Fruit fly (Drosophila melanogaster) whole organism, embryonic: ENCODE data around the gene Hmr.

ENCODE experiments used
- Ada2b ChIP-seq: fragments of 200-800 bp; sonication (Bioruptor generic); IDR thresholded peaks from 2 replicates; pipeline ENCODE4 v1.3.6; 2022; ENCODE audit warnings: missing biosample characterization, missing genetic modification characterization
- Asciz ChIP-seq: fragments of 200-800 bp; sonication (Bioruptor generic); optimal IDR thresholded peaks from 2 replicates; lab custom pipeline; 2017; ENCODE audit warnings: missing biosample characterization, mild to moderate bottlenecking, missing genetic modification characterization, missing genetic modification reagents
- Bdp1 ChIP-seq: fragments of 200-800 bp; sonication (Bioruptor generic); optimal IDR thresholded peaks from 3 replicates; lab custom pipeline; 2016; ENCODE audit warnings: missing biosample characterization, missing genetic modification characterization
- CG11504 ChIP-seq: fragments of 200-800 bp; sonication (Bioruptor generic); optimal IDR thresholded peaks from 3 replicates; lab custom pipeline; 2019; ENCODE audit warnings: missing biosample characterization, mild to moderate bottlenecking, missing genetic modification characterization, moderate library complexity
- CG11560 ChIP-seq: fragments of 200-800 bp; sonication (Bioruptor generic); IDR thresholded peaks from 3 replicates; pipeline ENCODE4 v1.3.6; 2022; ENCODE audit warnings: missing biosample characterization, missing genetic modification characterization
- CG1647 ChIP-seq: fragments of 200-800 bp; sonication (Bioruptor generic); optimal IDR thresholded peaks from 3 replicates; lab custom pipeline; 2016; ENCODE audit warnings: missing biosample characterization, missing genetic modification characterization
- CG17328 ChIP-seq: fragments of 200-800 bp; sonication (Bioruptor generic); IDR thresholded peaks from 2 replicates; pipeline ENCODE4 v1.3.6; 2022; ENCODE audit warnings: missing biosample characterization, missing genetic modification characterization
- CG17912 ChIP-seq: fragments of 200-800 bp; sonication (Bioruptor generic); optimal IDR thresholded peaks from 2 replicates; lab custom pipeline; 2018; ENCODE audit warnings: missing biosample characterization, mild to moderate bottlenecking, missing genetic modification characterization
- CG18476 ChIP-seq: fragments of 200-800 bp; sonication (Bioruptor generic); optimal IDR thresholded peaks from 2 replicates; lab custom pipeline; 2016; ENCODE audit warnings: missing biosample characterization, mild to moderate bottlenecking, missing genetic modification characterization
- CG2116 ChIP-seq: fragments of 200-800 bp; sonication (Bioruptor generic); optimal IDR thresholded peaks from 3 replicates; lab custom pipeline; 2018; ENCODE audit warnings: missing biosample characterization, mild to moderate bottlenecking, missing genetic modification characterization
- CG2712 ChIP-seq: fragments of 200-800 bp; optimal IDR thresholded peaks from 3 replicates; lab custom pipeline; 2019; ENCODE audit warnings: missing biosample characterization, mild to moderate bottlenecking, missing genetic modification characterization, moderate library complexity
- CG31388 ChIP-seq: fragments of 200-800 bp; sonication (Bioruptor generic); optimal IDR thresholded peaks from 2 replicates; lab custom pipeline; 2016; ENCODE audit warnings: missing biosample characterization, missing genetic modification characterization
- CG3838 ChIP-seq: fragments of 200-800 bp; sonication (Bioruptor generic); optimal IDR thresholded peaks from 3 replicates; lab custom pipeline; 2016; ENCODE audit warnings: missing biosample characterization, missing genetic modification characterization
- CG4730 ChIP-seq: fragments of 200-800 bp; sonication (Bioruptor generic); IDR thresholded peaks from 2 replicates; pipeline ENCODE4 v1.3.6; 2022; ENCODE audit warnings: missing biosample characterization, missing genetic modification characterization
- CG4820 ChIP-seq: fragments of 200-800 bp; sonication (Bioruptor generic); optimal IDR thresholded peaks from 3 replicates; lab custom pipeline; 2016; ENCODE audit warnings: missing biosample characterization, missing genetic modification characterization
- CG6683 ChIP-seq: fragments of 200-800 bp; sonication (Bioruptor generic); optimal IDR thresholded peaks from 2 replicates; lab custom pipeline; 2017; ENCODE audit warnings: missing biosample characterization, mild to moderate bottlenecking, missing genetic modification characterization, missing genetic modification reagents
- CG7556 ChIP-seq: fragments of 200-800 bp; sonication (Bioruptor generic); optimal IDR thresholded peaks from 2 replicates; lab custom pipeline; 2017; ENCODE audit warnings: missing biosample characterization, mild to moderate bottlenecking, missing genetic modification characterization
- CG7745 ChIP-seq: fragments of 200-800 bp; sonication (Bioruptor generic); optimal IDR thresholded peaks from 2 replicates; lab custom pipeline; 2018; ENCODE audit warnings: missing biosample characterization, mild to moderate bottlenecking, missing genetic modification characterization, moderate library complexity
- CG8765 ChIP-seq: fragments of 200-800 bp; sonication (Bioruptor generic); IDR thresholded peaks from 2 replicates; pipeline ENCODE4 v1.3.6; 2022; ENCODE audit warnings: missing biosample characterization, missing genetic modification characterization
- CG9797 ChIP-seq: fragments of 200-800 bp; sonication (Bioruptor generic); optimal IDR thresholded peaks from 3 replicates; lab custom pipeline; 2018; ENCODE audit warnings: missing biosample characterization, mild to moderate bottlenecking, missing genetic modification characterization
- CG9817 ChIP-seq: fragments of 200-800 bp; sonication (Bioruptor generic); optimal IDR thresholded peaks from 2 replicates; lab custom pipeline; 2018; ENCODE audit warnings: missing biosample characterization, mild to moderate bottlenecking, missing genetic modification characterization, moderate library complexity
- D19A ChIP-seq: fragments of 200-800 bp; optimal IDR thresholded peaks from 3 replicates; lab custom pipeline; 2019; ENCODE audit warnings: missing biosample characterization, mild to moderate bottlenecking, missing genetic modification characterization, moderate library complexity
- D19B ChIP-seq: fragments of 200-800 bp; sonication (Bioruptor generic); optimal IDR thresholded peaks from 2 replicates; lab custom pipeline; 2017; ENCODE audit warnings: missing biosample characterization, mild to moderate bottlenecking, missing genetic modification characterization
- Dip2 ChIP-seq: fragments of 200-800 bp; sonication (Bioruptor generic); IDR thresholded peaks from 2 replicates; pipeline ENCODE4 v1.3.6; 2022; ENCODE audit warnings: missing biosample characterization, missing genetic modification characterization
- GATAe ChIP-seq: fragments of 200-800 bp; sonication (Bioruptor generic); conservative IDR thresholded peaks from 2 replicates; pipeline ENCODE4 v1.3.6; 2022; ENCODE audit warnings: missing biosample characterization, missing genetic modification characterization
- Gug ChIP-seq: fragments of 200-800 bp; sonication (Bioruptor generic); IDR thresholded peaks from 4 replicates; pipeline ENCODE4 v1.3.6; 2022; ENCODE audit warnings: missing biosample characterization, missing genetic modification characterization
- HLH3B ChIP-seq: fragments of 200-800 bp; sonication (Bioruptor generic); IDR thresholded peaks from 2 replicates; pipeline ENCODE4 v1.3.6; 2022; ENCODE audit warnings: missing biosample characterization, missing genetic modification characterization
- HLH54F ChIP-seq: fragments of 200-800 bp; sonication (Bioruptor generic); optimal IDR thresholded peaks from 3 replicates; lab custom pipeline; 2016; ENCODE audit warnings: missing biosample characterization, missing genetic modification characterization
- Hand ChIP-seq: fragments of 200-800 bp; sonication (Bioruptor generic); optimal IDR thresholded peaks from 2 replicates; lab custom pipeline; 2017; ENCODE audit warnings: mild to moderate bottlenecking, missing biosample characterization, missing genetic modification reagents, missing genetic modification characterization
- Jarid2 ChIP-seq: fragments of 200-800 bp; sonication (Bioruptor generic); optimal IDR thresholded peaks from 3 replicates; lab custom pipeline; 2017; ENCODE audit warnings: mild to moderate bottlenecking, missing biosample characterization, missing genetic modification reagents, missing genetic modification characterization
- MTF-1 ChIP-seq: fragments of 200-800 bp; sonication (Bioruptor generic); optimal IDR thresholded peaks from 2 replicates; lab custom pipeline; 2018; ENCODE audit warnings: missing biosample characterization, mild to moderate bottlenecking, missing genetic modification characterization, borderline replicate concordance
- Max ChIP-seq: fragments of 200-800 bp; sonication (Bioruptor generic); optimal IDR thresholded peaks from 2 replicates; lab custom pipeline; 2016; ENCODE audit warnings: missing biosample characterization, mild to moderate bottlenecking, missing genetic modification characterization
- Meics ChIP-seq: fragments of 200-800 bp; sonication (Bioruptor generic); optimal IDR thresholded peaks from 2 replicates; lab custom pipeline; 2017; ENCODE audit warnings: missing biosample characterization, mild to moderate bottlenecking, missing genetic modification characterization
- Myb ChIP-seq: fragments of 200-800 bp; sonication (Bioruptor generic); optimal IDR thresholded peaks from 2 replicates; lab custom pipeline; 2016; ENCODE audit warnings: missing biosample characterization, missing genetic modification characterization
- Nf-YA ChIP-seq: fragments of 200-800 bp; sonication (Bioruptor generic); IDR thresholded peaks from 2 replicates; pipeline ENCODE4 v1.3.6; 2022; ENCODE audit warnings: missing biosample characterization, missing genetic modification characterization
- Ravus ChIP-seq: fragments of 200-800 bp; sonication (Bioruptor generic); IDR thresholded peaks from 2 replicates; pipeline ENCODE4 v1.3.6; 2022; ENCODE audit warnings: missing biosample characterization, missing genetic modification characterization
- az2 ChIP-seq: fragments of 200-800 bp; sonication (Bioruptor generic); optimal IDR thresholded peaks from 3 replicates; lab custom pipeline; 2016; ENCODE audit warnings: missing biosample characterization, missing genetic modification characterization
- disco-r ChIP-seq: fragments of 200-800 bp; sonication (Bioruptor generic); optimal IDR thresholded peaks from 2 replicates; lab custom pipeline; 2016; ENCODE audit warnings: missing biosample characterization, missing genetic modification characterization
- dm ChIP-seq: fragments of 200-800 bp; sonication (Bioruptor generic); optimal IDR thresholded peaks from 3 replicates; lab custom pipeline; 2016; ENCODE audit warnings: missing biosample characterization, missing genetic modification characterization
- esg ChIP-seq: fragments of 200-800 bp; sonication (Bioruptor generic); conservative IDR thresholded peaks from 2 replicates; pipeline ENCODE4 v1.3.6; 2022; ENCODE audit warnings: missing biosample characterization, missing genetic modification characterization
- eve ChIP-seq, 2 experiments: fragments of >200 bp; optimal IDR thresholded peaks; 2 replicates each; lab custom pipeline; 2017; ENCODE audit warnings: missing biosample characterization in 2 of 2, missing genetic modification characterization in 2 of 2
- gce ChIP-seq: fragments of 200-800 bp; sonication (Bioruptor generic); IDR thresholded peaks from 3 replicates; pipeline ENCODE4 v1.3.6; 2022; ENCODE audit warnings: missing biosample characterization, missing genetic modification characterization
- her ChIP-seq: fragments of 200-800 bp; sonication (Bioruptor generic); optimal IDR thresholded peaks from 2 replicates; lab custom pipeline; 2016; ENCODE audit warnings: missing biosample characterization, missing genetic modification characterization
- jigr1 ChIP-seq: fragments of 200-800 bp; sonication (Bioruptor generic); IDR thresholded peaks from 3 replicates; pipeline ENCODE4 v1.3.6; 2022; ENCODE audit warnings: missing biosample characterization, missing genetic modification characterization
- lab ChIP-seq: fragments of 200-800 bp; sonication (Bioruptor generic); optimal IDR thresholded peaks from 3 replicates; lab custom pipeline; 2017; ENCODE audit warnings: missing biosample characterization, missing genetic modification characterization, mild to moderate bottlenecking, moderate library complexity, missing genetic modification reagents
- p53 ChIP-seq: fragments of 200-800 bp; sonication (Bioruptor generic); optimal IDR thresholded peaks from 2 replicates; lab custom pipeline; 2016; ENCODE audit warnings: missing biosample characterization, missing genetic modification characterization
- peb ChIP-seq: fragments of 200-800 bp; sonication (Bioruptor generic); IDR thresholded peaks from 2 replicates; pipeline ENCODE4 v1.3.6; 2022; ENCODE audit warnings: missing biosample characterization, missing genetic modification characterization
- rib ChIP-seq: fragments of 200-800 bp; sonication (Bioruptor generic); IDR thresholded peaks from 2 replicates; pipeline ENCODE4 v1.3.6; 2022; ENCODE audit warnings: missing biosample characterization, missing genetic modification characterization
- salm ChIP-seq: fragments of 200-800 bp; sonication (Bioruptor generic); optimal IDR thresholded peaks from 2 replicates; lab custom pipeline; 2018; ENCODE audit warnings: missing biosample characterization, mild to moderate bottlenecking, missing genetic modification characterization
- sc ChIP-seq, 3 experiments: fragments of >200 bp in 2 of 3; fragments of 200-800 bp in 1 of 3; sonication (Bioruptor generic) in 1 of 3; optimal IDR thresholded peaks; 2 replicates in 2 of 3; 3 replicates in 1 of 3; lab custom pipeline; 2017; ENCODE audit warnings: mild to moderate bottlenecking in 1 of 3, missing biosample characterization in 1 of 3, missing genetic modification characterization in 1 of 3, missing genetic modification reagents in 1 of 3
- slbo ChIP-seq: fragments of 200-800 bp; sonication (Bioruptor generic); IDR thresholded peaks from 2 replicates; pipeline ENCODE4 v1.3.6; 2022; ENCODE audit warnings: missing biosample characterization, missing genetic modification characterization
- toy ChIP-seq: fragments of 200-800 bp; sonication (Bioruptor generic); IDR thresholded peaks from 2 replicates; pipeline ENCODE4 v1.3.6; 2022; ENCODE audit warnings: missing biosample characterization, missing genetic modification characterization

Gene Hmr

dm6 chrX:10561433-10561832, 34.2 kb downstream of the Hmr start (continued):
- TF ChIP-seq Hand (GFP tag; lab: Kevin White, UChicago) (no peak), CG31388 (GFP tag; lab: Kevin White, UChicago) (no peak), CG2712 (tag; lab: Kevin White, UChicago) (peak; percentile 65), rib (GFP tag; lab: Robert Waterston, UW) (no peak), Bdp1 (GFP tag; lab: Kevin White, UChicago) (no peak), Meics (GFP tag; lab: Kevin White, UChicago) (peak; percentile 63), Gug (no peak), CG7556 (peak; percentile 42), CG11560 (tag; lab: Robert Waterston, UW) (no peak; the same call in 2 of the 3 replicates), Asciz (GFP tag; lab: Kevin White, UChicago) (no peak), MTF-1 (GFP tag; lab: Kevin White, UChicago) (no peak), sc (optimal IDR thresholded peaks at IDR 0.05; lab: Kevin White, UChicago) (no peak), sc (GFP tag; optimal IDR thresholded peaks at IDR 0.05; lab: Kevin White, UChicago) (peak; percentile 20), peb (GFP tag; lab: Robert Waterston, UW) (no peak), D19A (tag; lab: Kevin White, UChicago) (peak; percentile 95), toy (GFP tag; lab: Robert Waterston, UW) (no peak), jigr1 (GFP tag; lab: Robert Waterston, UW) (no peak), CG7745 (no peak), lab (peak; percentile 65), CG17328 (GFP tag; lab: Robert Waterston, UW) (no peak), Max (GFP tag; lab: Kevin White, UChicago) (peak; percentile 3), her (GFP tag; lab: Kevin White, UChicago) (no peak), Jarid2 (GFP tag; lab: Kevin White, UChicago) (peak; percentile 6), GATAe (GFP tag; lab: Robert Waterston, UW) (no peak), az2 (GFP tag; lab: Kevin White, UChicago) (peak; percentile 12), CG11504 (peak; percentile 78), HLH3B (GFP tag; lab: Robert Waterston, UW) (peak; percentile 47; the same call in 1 of the 2 replicates), disco-r (GFP tag; lab: Kevin White, UChicago) (no peak), CG8765 (GFP tag; lab: Robert Waterston, UW) (no peak), HLH54F (GFP tag; lab: Kevin White, UChicago) (no peak), slbo (peak; percentile 61), Ravus (GFP tag; lab: Robert Waterston, UW) (peak; percentile 8; the same call in 1 of the 2 replicates), CG17912 (GFP tag; lab: Kevin White, UChicago) (no peak), CG18476 (no peak), esg (GFP tag; lab: Robert Waterston, UW) (peak; percentile 58), D19B (GFP tag; lab: Kevin White, UChicago) (peak; percentile 36), salm (tag; lab: Kevin White, UChicago) (peak; percentile 9), Nf-YA (GFP tag; lab: Robert Waterston, UW) (no peak), CG9817 (peak; percentile 42), dm (GFP tag; lab: Kevin White, UChicago) (no peak), p53 (GFP tag; lab: Kevin White, UChicago) (no peak), Ada2b (no peak), CG4730 (0 out of 2 replicates have a peak, but pooled peaks have one; percentile 21), CG1647 (GFP tag; lab: Kevin White, UChicago) (no peak), CG3838 (no peak), Myb (GFP tag; lab: Kevin White, UChicago) (no peak), gce (GFP tag; lab: Robert Waterston, UW) (no peak), Dip2 (GFP tag; lab: Robert Waterston, UW) (no peak), CG2116 (no peak), CG9797 (GFP tag; lab: Kevin White, UChicago) (no peak), CG4820 (GFP tag; lab: Kevin White, UChicago) (peak; percentile 4), CG6683 (GFP tag; lab: Kevin White, UChicago) (no peak), eve (GFP tag; optimal IDR thresholded peaks at IDR 0.05; lab: Kevin White, UChicago) (no peak)
